Worm (Caenorhabditis elegans) whole organism, young adult: Measurements from ENCODE around the gene C30G12.1.

Experiments
- B0019.2 ChIP-seq: fragments of 200-800 bp; sonication (Bioruptor generic); conservative IDR thresholded peaks from 2 replicates; pipeline ENCODE4 v1.3.6; 2022; ENCODE audit warnings: missing genetic modification reagents, missing genetic modification characterization, missing compliant biosample characterization
- D2030.7 ChIP-seq: fragments of 200-800 bp; sonication (Bioruptor generic); IDR thresholded peaks from 2 replicates; pipeline ENCODE4 v1.3.6; 2022; ENCODE audit warnings: missing genetic modification reagents, missing genetic modification characterization, missing compliant biosample characterization
- F10E7.11 ChIP-seq: sonication (generic microtip); optimal IDR thresholded peaks from 2 replicates; lab custom pipeline; 2017; ENCODE audit warnings: mild to moderate bottlenecking, missing genetic modification characterization, moderate library complexity, missing compliant biosample characterization
- F22D6.2 ChIP-seq: sonication (generic microtip); optimal IDR thresholded peaks from 2 replicates; lab custom pipeline; 2016; ENCODE audit warnings: mild to moderate bottlenecking, missing genetic modification characterization, missing compliant biosample characterization
- F33H1.4 ChIP-seq: fragments of 200-800 bp; sonication (Bioruptor generic); IDR thresholded peaks from 2 replicates; pipeline ENCODE4 v1.3.6; 2022; ENCODE audit warnings: missing genetic modification reagents, missing genetic modification characterization, missing compliant biosample characterization
- F39B2.1 ChIP-seq: fragments of 200-800 bp; sonication (Bioruptor generic); IDR thresholded peaks from 2 replicates; pipeline ENCODE4 v1.3.6; 2022; ENCODE audit warnings: missing genetic modification reagents, missing genetic modification characterization, missing compliant biosample characterization
- F52B5.7 ChIP-seq: sonication (generic microtip); optimal IDR thresholded peaks from 2 replicates; lab custom pipeline; 2016; ENCODE audit warnings: mild to moderate bottlenecking, missing genetic modification characterization, missing compliant biosample characterization
- F57C9.4 ChIP-seq: sonication (generic microtip); optimal IDR thresholded peaks from 2 replicates; lab custom pipeline; 2017; ENCODE audit warnings: mild to moderate bottlenecking, missing genetic modification characterization, missing compliant biosample characterization
- K11D2.4 ChIP-seq: fragments of 200-800 bp; sonication (Bioruptor generic); IDR thresholded peaks from 2 replicates; pipeline ENCODE4 v1.3.6; 2022; ENCODE audit warnings: missing genetic modification reagents, missing genetic modification characterization, missing compliant biosample characterization
- K12H6.12 ChIP-seq: fragments of 200-800 bp; sonication (Bioruptor generic); optimal IDR thresholded peaks from 2 replicates; lab custom pipeline; 2018; ENCODE audit warnings: mild to moderate bottlenecking, missing genetic modification characterization, missing compliant biosample characterization
- T07F8.4 ChIP-seq: sonication (generic microtip); optimal IDR thresholded peaks from 2 replicates; lab custom pipeline; 2016; ENCODE audit warnings: mild to moderate bottlenecking, missing genetic modification characterization, moderate library complexity, missing compliant biosample characterization
- ZK185.1 ChIP-seq: sonication (generic microtip); optimal IDR thresholded peaks from 2 replicates; lab custom pipeline; 2016; ENCODE audit warnings: mild to moderate bottlenecking, missing genetic modification characterization, missing compliant biosample characterization; ENCODE audit not compliant: poor library complexity, severe bottlenecking
- attf-3 ChIP-seq: fragments of 200-800 bp; sonication (Bioruptor generic); conservative IDR thresholded peaks from 2 replicates; pipeline ENCODE4 v1.3.6; 2022; ENCODE audit warnings: missing genetic modification reagents, missing genetic modification characterization, missing compliant biosample characterization
- attf-6 ChIP-seq: fragments of 200-800 bp; sonication (Bioruptor generic); IDR thresholded peaks from 2 replicates; pipeline ENCODE4 v1.3.6; 2022; ENCODE audit warnings: missing genetic modification reagents, missing genetic modification characterization, missing compliant biosample characterization
- ccch-3 ChIP-seq: fragments of 200-800 bp; sonication (Bioruptor generic); optimal IDR thresholded peaks from 2 replicates; lab custom pipeline; 2018; ENCODE audit warnings: mild to moderate bottlenecking, missing genetic modification characterization, missing compliant biosample characterization
- ceh-40 ChIP-seq: fragments of 200-800 bp; sonication (Bioruptor generic); IDR thresholded peaks from 2 replicates; pipeline ENCODE4 v1.3.6; 2022; ENCODE audit warnings: missing genetic modification characterization, missing compliant biosample characterization
- ceh-79 ChIP-seq: sonication (generic microtip); optimal IDR thresholded peaks from 2 replicates; lab custom pipeline; 2017; ENCODE audit warnings: mild to moderate bottlenecking, missing genetic modification characterization, missing compliant biosample characterization
- chd-7 ChIP-seq: sonication (generic microtip); optimal IDR thresholded peaks from 2 replicates; lab custom pipeline; 2016; ENCODE audit warnings: mild to moderate bottlenecking, missing genetic modification characterization, moderate library complexity, missing compliant biosample characterization
- dpl-1 ChIP-seq: fragments of 150-350 bp; optimal IDR thresholded peaks from 2 replicates; lab custom pipeline; 2014; ENCODE audit warnings: missing biosample characterization, missing genetic modification reagents, missing genetic modification characterization
- egl-18 ChIP-seq: fragments of 200-800 bp; sonication (Bioruptor generic); IDR thresholded peaks from 2 replicates; pipeline ENCODE4 v1.3.6; 2022; ENCODE audit warnings: missing genetic modification reagents, missing genetic modification characterization, missing compliant biosample characterization
- hlh-12 ChIP-seq: sonication (generic microtip); optimal IDR thresholded peaks from 2 replicates; lab custom pipeline; 2016; ENCODE audit warnings: missing genetic modification characterization, missing compliant biosample characterization
- hmg-1.2 ChIP-seq: fragments of 200-800 bp; sonication (Bioruptor generic); IDR thresholded peaks from 2 replicates; pipeline ENCODE4 v1.3.6; 2022; ENCODE audit warnings: missing genetic modification reagents, missing genetic modification characterization, missing compliant biosample characterization
- hrde-1 ChIP-seq: sonication (generic microtip); optimal IDR thresholded peaks from 2 replicates; lab custom pipeline; 2016; ENCODE audit warnings: missing genetic modification characterization, mild to moderate bottlenecking, missing compliant biosample characterization, moderate library complexity, missing genotype, missing genetic modification reagents, borderline replicate concordance
- lag-1 ChIP-seq: fragments of 200-800 bp; sonication (Bioruptor generic); IDR thresholded peaks from 2 replicates; pipeline ENCODE4 v1.3.6; 2022; ENCODE audit warnings: missing genetic modification reagents, missing genetic modification characterization, missing compliant biosample characterization
- let-526 ChIP-seq: fragments of 200-800 bp; sonication (Bioruptor generic); IDR thresholded peaks from 2 replicates; pipeline ENCODE4 v1.3.6; 2022; ENCODE audit warnings: missing genetic modification reagents, missing genetic modification characterization, missing compliant biosample characterization
- let-607 ChIP-seq, 2 experiments: fragments of 200-800 bp in 1 of 2; sonication (Bioruptor generic) in 1 of 2; sonication (generic microtip) in 1 of 2; optimal IDR thresholded peaks; 2 replicates each; lab custom pipeline; 2016 to 2018; ENCODE audit warnings: mild to moderate bottlenecking in 2 of 2, missing compliant biosample characterization in 2 of 2, missing genetic modification characterization in 2 of 2, moderate library complexity in 2 of 2, missing genotype in 1 of 2
- lin-35 ChIP-seq, 3 experiments: fragments of 150-350 bp in 2 of 3; sonication (generic microtip) in 1 of 3; optimal IDR thresholded peaks; 2 replicates each; lab custom pipeline; 2014 to 2018; ENCODE audit warnings: missing biosample characterization in 3 of 3, missing genetic modification characterization in 3 of 3, missing genetic modification reagents in 3 of 3
- lin-40 ChIP-seq: sonication (generic microtip); optimal IDR thresholded peaks from 2 replicates; lab custom pipeline; 2016; ENCODE audit warnings: missing genetic modification characterization, mild to moderate bottlenecking, missing compliant biosample characterization, missing genotype, missing genetic modification reagents
- lir-1 ChIP-seq: fragments of 200-800 bp; sonication (Bioruptor generic); conservative IDR thresholded peaks from 2 replicates; pipeline ENCODE4 v1.3.6; 2022; ENCODE audit warnings: missing genetic modification reagents, missing genetic modification characterization, missing compliant biosample characterization
- lsy-27 ChIP-seq: sonication (generic microtip); optimal IDR thresholded peaks from 2 replicates; lab custom pipeline; 2017; ENCODE audit warnings: missing genetic modification characterization, mild to moderate bottlenecking, missing compliant biosample characterization, antibody characterized with exemption, missing genotype, borderline replicate concordance; ENCODE audit not compliant: insufficient read depth
- madf-10 ChIP-seq: sonication (generic microtip); optimal IDR thresholded peaks from 2 replicates; lab custom pipeline; 2016; ENCODE audit warnings: mild to moderate bottlenecking, missing genetic modification characterization, missing compliant biosample characterization
- madf-6 ChIP-seq: fragments of 200-800 bp; sonication (Bioruptor generic); IDR thresholded peaks from 2 replicates; pipeline ENCODE4 v1.3.6; 2022; ENCODE audit warnings: missing genetic modification reagents, missing genetic modification characterization, missing compliant biosample characterization
- mxl-1 ChIP-seq: sonication (generic microtip); optimal IDR thresholded peaks from 2 replicates; lab custom pipeline; 2016; ENCODE audit warnings: missing genetic modification characterization, missing compliant biosample characterization
- nfya-1 ChIP-seq: sonication (generic microtip); optimal IDR thresholded peaks from 2 replicates; lab custom pipeline; 2017; ENCODE audit warnings: antibody characterized with exemption, missing compliant biosample characterization, missing genetic modification characterization, borderline replicate concordance; ENCODE audit not compliant: insufficient read depth
- nhr-27 ChIP-seq: fragments of 200-800 bp; sonication (Bioruptor generic); optimal IDR thresholded peaks from 2 replicates; lab custom pipeline; 2018; ENCODE audit warnings: mild to moderate bottlenecking, missing genetic modification characterization, moderate library complexity, missing compliant biosample characterization
- nhr-90 ChIP-seq: sonication (generic microtip); optimal IDR thresholded peaks from 2 replicates; lab custom pipeline; 2016; ENCODE audit warnings: missing genotype, mild to moderate bottlenecking, missing genetic modification characterization, missing compliant biosample characterization
- pha-4 ChIP-seq: fragments of 150-350 bp; sonication (generic microtip); optimal IDR thresholded peaks from 2 replicates; lab custom pipeline; 2014; ENCODE audit warnings: missing biosample characterization, missing genetic modification reagents, missing genetic modification characterization
- snpc-4 ChIP-seq, 5 experiments: fragments of 150-350 bp in 1 of 5; sonication (generic microtip) in 4 of 5; optimal IDR thresholded peaks; 2 replicates each; lab custom pipeline; 2014 to 2018; ENCODE audit warnings: missing genetic modification characterization in 5 of 5, missing biosample characterization in 3 of 5, antibody characterized with exemption in 2 of 5, mild to moderate bottlenecking in 2 of 5, missing compliant biosample characterization in 2 of 5, missing genotype in 2 of 5, moderate library complexity in 2 of 5, missing genetic modification reagents in 1 of 5
- tlf-1 ChIP-seq: fragments of 200-800 bp; sonication (Bioruptor generic); optimal IDR thresholded peaks from 2 replicates; lab custom pipeline; 2018; ENCODE audit warnings: mild to moderate bottlenecking, missing genetic modification characterization, missing compliant biosample characterization
- unc-130 ChIP-seq: sonication (generic microtip); optimal IDR thresholded peaks from 2 replicates; lab custom pipeline; 2016; ENCODE audit warnings: missing genetic modification reagents, missing genetic modification characterization, missing compliant biosample characterization
- unc-62 ChIP-seq: fragments of 150-350 bp; optimal IDR thresholded peaks from 2 replicates; lab custom pipeline; 2014; ENCODE audit warnings: missing biosample characterization, missing genetic modification reagents, missing genetic modification characterization
- zfh-2 ChIP-seq: fragments of 200-800 bp; sonication (Bioruptor generic); conservative IDR thresholded peaks from 2 replicates; pipeline ENCODE4 v1.3.6; 2022; ENCODE audit warnings: missing genetic modification reagents, missing genetic modification characterization, missing compliant biosample characterization
- zim-3 ChIP-seq: sonication (generic microtip); optimal IDR thresholded peaks from 2 replicates; lab custom pipeline; 2017; ENCODE audit warnings: mild to moderate bottlenecking, missing genetic modification characterization, moderate library complexity, missing compliant biosample characterization
- ztf-25 ChIP-seq: fragments of 200-800 bp; sonication (Bioruptor generic); IDR thresholded peaks from 2 replicates; pipeline ENCODE4 v1.3.6; 2022; ENCODE audit warnings: missing genetic modification reagents, missing genetic modification characterization, missing compliant biosample characterization
- ztf-28 ChIP-seq: fragments of 200-800 bp; sonication (Bioruptor generic); IDR thresholded peaks from 2 replicates; pipeline ENCODE4 v1.3.6; 2022; ENCODE audit warnings: missing genetic modification reagents, missing genetic modification characterization, missing compliant biosample characterization

Gene C30G12.1

ce11 chrII:7298197-7298682 is 902 bp upstream of the C30G12.1 start, which contains the start of gene puf-8 (continued):
- TF ChIP-seq lin-40 (tag; lab: Kevin White, UChicago) (no peak), madf-10 (no peak), ceh-40 (GFP tag; lab: Robert Waterston, UW) (no peak), attf-3 (GFP tag; lab: Robert Waterston, UW) (no peak), madf-6 (GFP tag; lab: Robert Waterston, UW) (peak; percentile 37), ceh-79 (tag; lab: Kevin White, UChicago) (no peak), F33H1.4 (GFP tag; lab: Robert Waterston, UW) (peak; percentile 71), let-607 (tag; optimal IDR thresholded peaks at IDR 0.05; lab: Kevin White, UChicago) (no peak), ztf-28 (GFP tag; lab: Robert Waterston, UW) (no peak)

ce11 chrII:7301670-7302151 is 2.6 kb downstream of the C30G12.1 start, which contains the start of gene cul-4:
Gene cul-4, plus strand, starts transcription at chrII:7302101.
- TF ChIP-seq pha-4 (tag; lab: Kevin White, UChicago), result no peak
- no peak for TF ChIP-seq lin-40 (tag; lab: Kevin White, UChicago)
- TF ChIP-seq egl-18, result no peak
- peak; percentile 88 for TF ChIP-seq D2030.7 (GFP tag; lab: Robert Waterston, UW)
- no peak for TF ChIP-seq K12H6.12 (tag; lab: Kevin White, UChicago)
- TF ChIP-seq attf-6 (GFP tag; lab: Robert Waterston, UW), result peak; percentile 71
- TF ChIP-seq let-526 (GFP tag; lab: Robert Waterston, UW), result no peak
- TF ChIP-seq hrde-1 (tag; lab: Kevin White, UChicago), result no peak
- TF ChIP-seq T07F8.4 (tag; lab: Kevin White, UChicago), result no peak
- TF ChIP-seq F52B5.7 (tag; lab: Kevin White, UChicago), result no peak
- TF ChIP-seq mxl-1 (tag; lab: Kevin White, UChicago), result no peak
- TF ChIP-seq unc-62, result no peak
- TF ChIP-seq tlf-1 (GFP tag; lab: Kevin White, UChicago), result peak; percentile 81
- no peak for TF ChIP-seq F22D6.2 (tag; lab: Kevin White, UChicago)
- no peak for TF ChIP-seq lag-1 (GFP tag; lab: Robert Waterston, UW)
- peak; percentile 85 for TF ChIP-seq hmg-1.2 (GFP tag; lab: Robert Waterston, UW)
- TF ChIP-seq nfya-1 (tag; lab: Kevin White, UChicago), result no peak
- peak in 2 of 3 experiments; percentile 25 to 59 for TF ChIP-seq lin-35 (GFP tag; optimal IDR thresholded peaks at IDR 0.05; lab: Kevin White, UChicago)
- peak; percentile 37; the same call in 1 of the 2 replicates for TF ChIP-seq lir-1 (GFP tag; lab: Robert Waterston, UW)
- no peak for TF ChIP-seq ztf-25 (GFP tag; lab: Robert Waterston, UW)
- TF ChIP-seq nhr-90 (tag; lab: Kevin White, UChicago), result no peak
- TF ChIP-seq ccch-3 (GFP tag; lab: Kevin White, UChicago), result no peak
- TF ChIP-seq dpl-1 (GFP tag; lab: Kevin White, UChicago), result peak; percentile 53
- TF ChIP-seq F39B2.1 (GFP tag; lab: Robert Waterston, UW), result no peak
- TF ChIP-seq unc-130, result peak; percentile 53
- TF ChIP-seq K11D2.4, result no peak
- TF ChIP-seq F10E7.11 (tag; lab: Kevin White, UChicago), result no peak
- peak; percentile 36 for TF ChIP-seq snpc-4 (GFP tag; optimal IDR thresholded peaks at IDR 0.05; lab: Kevin White, UChicago)
- peak in 3 of 4 experiments; percentile 64 to 79 (median 70) for TF ChIP-seq snpc-4 (tag; optimal IDR thresholded peaks at IDR 0.05; lab: Kevin White, UChicago)
- TF ChIP-seq B0019.2 (GFP tag; lab: Robert Waterston, UW), result no peak
- no peak for TF ChIP-seq nhr-27
- no peak for TF ChIP-seq F57C9.4 (tag; lab: Kevin White, UChicago)
- no peak for TF ChIP-seq lsy-27 (tag; lab: Kevin White, UChicago)
- no peak for TF ChIP-seq hlh-12
- TF ChIP-seq zim-3 (tag; lab: Kevin White, UChicago), result no peak
- peak; percentile 85 for TF ChIP-seq ZK185.1 (tag; lab: Kevin White, UChicago)
- no peak for TF ChIP-seq zfh-2
- TF ChIP-seq ceh-79 (tag; lab: Kevin White, UChicago), result no peak
- TF ChIP-seq chd-7 (tag; lab: Kevin White, UChicago), result no peak
